Worm (Caenorhabditis elegans): ENCODE results near the gene ZK673.5.

ce11 chrII:10476039-10476438, 14.7 kb downstream of the ZK673.5 start, which contains the start of gene clec-58:
- TF ChIP-seq ceh-18 (tag; optimal IDR thresholded peaks at IDR 0.05), result no peak
- TF ChIP-seq C38D4.7 (GFP tag; optimal IDR thresholded peaks at IDR 0.05), result no peak
- TF ChIP-seq pag-3 (tag; optimal IDR thresholded peaks at IDR 0.05; ENCODE audit: borderline replicate concordance), result no peak
- TF ChIP-seq Y22D7AL.16 (tag; optimal IDR thresholded peaks at IDR 0.05), result no peak
- TF ChIP-seq unc-3 (GFP tag; conservative IDR thresholded peaks at IDR 0.05), result no peak
- no peak for TF ChIP-seq unc-3 (tag; optimal IDR thresholded peaks at IDR 0.05)
- TF ChIP-seq fkh-10 (GFP tag; optimal IDR thresholded peaks at IDR 0.05), result no peak
- no peak for TF ChIP-seq pha-4 (tag; optimal IDR thresholded peaks at IDR 0.05)
- no peak for TF ChIP-seq pqm-1 (tag; optimal IDR thresholded peaks at IDR 0.05)
- TF ChIP-seq pat-9 (tag; optimal IDR thresholded peaks at IDR 0.05), result no peak
- TF ChIP-seq hlh-8 (tag; optimal IDR thresholded peaks at IDR 0.05), result no peak
- TF ChIP-seq tbx-2 (tag; optimal IDR thresholded peaks at IDR 0.05), result no peak
